Fruit fly (Drosophila melanogaster) whole organism, pupa: ENCODE results near the gene CG13926.

Experiments used
- CG10348 ChIP-seq: fragments of 200-800 bp; sonication (Bioruptor generic); IDR thresholded peaks from 2 replicates; pipeline ENCODE4 v1.3.6; 2022; ENCODE audit warnings: missing biosample characterization, missing genetic modification characterization
- CG13204 ChIP-seq: fragments of 200-800 bp; sonication (Bioruptor generic); optimal IDR thresholded peaks from 2 replicates; lab custom pipeline; 2018; ENCODE audit warnings: missing biosample characterization, mild to moderate bottlenecking, missing genetic modification characterization, moderate library complexity
- CG17806 ChIP-seq: fragments of 200-800 bp; sonication (Bioruptor generic); optimal IDR thresholded peaks from 2 replicates; lab custom pipeline; 2018; ENCODE audit warnings: missing biosample characterization, mild to moderate bottlenecking, missing genetic modification characterization, moderate library complexity
- CG32121 ChIP-seq: fragments of 200-800 bp; sonication (Bioruptor generic); IDR thresholded peaks from 2 replicates; pipeline ENCODE4 v1.3.6; 2022; ENCODE audit warnings: missing biosample characterization, missing genetic modification characterization
- CG34367 ChIP-seq: fragments of 200-800 bp; sonication (Bioruptor generic); optimal IDR thresholded peaks from 2 replicates; lab custom pipeline; 2018; ENCODE audit warnings: missing biosample characterization, mild to moderate bottlenecking, missing genetic modification characterization
- CG8301 ChIP-seq: fragments of 200-800 bp; sonication (Bioruptor generic); optimal IDR thresholded peaks from 2 replicates; lab custom pipeline; 2018; ENCODE audit warnings: missing biosample characterization, mild to moderate bottlenecking, missing genetic modification characterization
- Ets98B ChIP-seq: fragments of 200-800 bp; sonication (Bioruptor generic); IDR thresholded peaks from 2 replicates; pipeline ENCODE4 v1.3.6; 2022; ENCODE audit warnings: missing biosample characterization, missing genetic modification characterization
- Snoo ChIP-seq: fragments of 200-800 bp; sonication (Bioruptor generic); optimal IDR thresholded peaks from 3 replicates; lab custom pipeline; 2017; ENCODE audit warnings: missing biosample characterization, mild to moderate bottlenecking, missing genetic modification characterization, inconsistent platforms
- rn ChIP-seq: fragments of 200-800 bp; sonication (Bioruptor generic); IDR thresholded peaks from 2 replicates; pipeline ENCODE4 v1.3.6; 2022; ENCODE audit warnings: missing biosample characterization, missing genetic modification characterization

DNA sequence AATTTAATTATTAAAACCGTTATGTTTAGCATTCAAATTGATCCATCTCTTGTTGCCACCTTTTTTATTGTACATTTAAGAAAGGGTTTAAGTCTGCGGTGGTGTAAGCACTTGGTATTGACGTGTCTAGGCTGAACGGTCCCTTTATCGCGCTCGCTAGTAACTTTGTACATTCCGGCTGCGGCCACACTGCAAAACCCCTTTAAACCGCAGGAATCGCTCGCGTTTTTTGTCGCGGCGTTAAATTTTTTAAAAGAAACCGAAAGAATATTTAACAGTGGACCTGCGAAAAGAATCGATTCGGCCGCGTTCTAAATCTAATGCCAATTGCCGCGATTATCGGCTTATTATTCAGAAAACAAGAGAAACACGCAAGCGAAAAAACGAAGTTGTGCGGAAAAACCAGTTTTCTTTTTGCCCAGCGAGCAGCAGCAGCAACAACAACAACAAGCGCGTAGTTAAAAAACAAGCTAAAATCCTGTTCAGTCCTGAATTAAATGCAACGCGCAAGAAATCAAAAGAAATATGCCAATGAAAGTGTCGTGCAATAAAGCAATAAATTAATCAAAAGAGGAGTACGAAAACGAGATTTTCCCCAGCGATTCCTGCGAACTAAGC is 41.4 kb downstream of the CG13926 start, which contains the start of gene CG13917:
- TF ChIP-seq CG8301 (tag; lab: Kevin White, UChicago) (no peak), Snoo (tag; lab: Kevin White, UChicago) (no peak), CG34367 (tag; lab: Kevin White, UChicago) (no peak), Ets98B (no peak), CG13204 (GFP tag; lab: Kevin White, UChicago) (no peak), rn (GFP tag; lab: Robert Waterston, UW) (no peak), CG17806 (tag; lab: Kevin White, UChicago) (no peak), CG10348 (GFP tag; lab: Robert Waterston, UW) (no peak), CG32121 (GFP tag; lab: Robert Waterston, UW) (no peak)
